Worm (Caenorhabditis elegans): ENCODE results near the gene athp-2.

The athp-2 gene

DNA sequence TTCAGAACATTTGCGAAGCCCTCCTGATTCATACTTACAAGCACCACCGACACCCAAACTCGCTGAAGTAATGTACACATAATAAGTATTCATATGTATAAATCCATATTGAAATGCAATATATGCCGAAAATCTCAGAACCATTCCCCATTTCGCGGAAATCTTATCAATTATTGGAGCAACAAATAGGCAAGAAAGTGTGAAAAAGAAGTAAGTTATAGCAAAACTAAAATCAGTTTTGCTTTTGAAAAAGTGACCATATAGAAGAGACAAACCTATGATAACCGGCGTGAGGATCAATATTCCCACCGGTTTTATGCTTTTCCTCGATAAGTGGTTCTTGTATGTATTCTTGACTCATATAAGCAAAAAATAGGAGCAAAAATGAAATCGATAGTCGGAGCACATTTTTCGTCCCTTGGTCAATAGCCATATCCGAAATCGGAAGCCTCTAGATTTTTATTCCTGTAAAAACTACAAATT, 20.4 kb upstream of the athp-2 start, which contains the start of gene Y52E8A.6:
Gene Y52E8A.6 (minus strand): TSS at position 433 of the 483 bp plus-strand sequence.
- TF ChIP-seq tbx-8 (GFP tag; optimal IDR thresholded peaks at IDR 0.05), result no peak
- TF ChIP-seq ceh-39 (tag; optimal IDR thresholded peaks at IDR 0.05), result no peak
- TF ChIP-seq lsy-2 (tag; optimal IDR thresholded peaks at IDR 0.05), result no peak
- no peak for TF ChIP-seq cnd-1 (tag; optimal IDR thresholded peaks at IDR 0.05)
- no peak for TF ChIP-seq pha-4 (tag; optimal IDR thresholded peaks at IDR 0.05)
- no peak for TF ChIP-seq snpc-4 (tag; optimal IDR thresholded peaks at IDR 0.05)
- no peak for TF ChIP-seq unc-62 (GFP tag; optimal IDR thresholded peaks at IDR 0.05)
- TF ChIP-seq M03D4.4 (tag; optimal IDR thresholded peaks at IDR 0.05), result no peak
- no peak for TF ChIP-seq ztf-11 (tag; optimal IDR thresholded peaks at IDR 0.05)
- no peak for TF ChIP-seq nhr-2 (tag; optimal IDR thresholded peaks at IDR 0.05)
- no peak for TF ChIP-seq nhr-76 (tag; optimal IDR thresholded peaks at IDR 0.05)
- no peak for TF ChIP-seq unc-39 (tag; optimal IDR thresholded peaks at IDR 0.05)
- TF ChIP-seq flh-1 (GFP tag; optimal IDR thresholded peaks at IDR 0.05), result no peak
- no peak for TF ChIP-seq hlh-1 (tag; optimal IDR thresholded peaks at IDR 0.05)
- no peak for TF ChIP-seq elt-3 (tag; optimal IDR thresholded peaks at IDR 0.05)
- TF ChIP-seq bed-3 (GFP tag; optimal IDR thresholded peaks at IDR 0.05), result no peak
- TF ChIP-seq sem-2 (GFP tag; optimal IDR thresholded peaks at IDR 0.05), result no peak
- TF ChIP-seq drap-1 (GFP tag; optimal IDR thresholded peaks at IDR 0.05), result no peak
- TF ChIP-seq mep-1 (tag; optimal IDR thresholded peaks at IDR 0.05), result no peak

DNA sequence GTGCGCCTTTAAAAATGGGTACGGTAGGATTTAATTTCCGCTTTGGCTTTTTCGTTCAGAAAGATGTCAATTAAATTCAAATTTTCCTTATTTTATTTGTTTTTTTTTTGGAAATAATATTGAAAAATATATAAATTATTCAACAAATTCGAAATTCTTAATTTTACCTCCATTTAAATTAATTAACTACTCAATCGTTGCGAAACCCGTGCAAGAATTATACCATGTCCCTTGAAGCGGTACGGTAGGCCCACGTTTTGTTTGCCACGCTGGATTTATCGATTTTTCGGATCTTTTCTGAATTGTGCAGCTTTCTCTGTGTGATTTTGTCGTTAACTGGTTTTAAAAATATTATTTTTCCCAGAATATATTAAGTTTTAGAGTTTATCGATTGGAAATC, 19.5 kb upstream of the athp-2 start, which contains the start of gene Y52E8A.2:
Gene Y52E8A.2 (plus strand): TSS at position 382 of the 400 bp plus-strand sequence.
- no peak for TF ChIP-seq unc-39 (tag; optimal IDR thresholded peaks at IDR 0.05)
- TF ChIP-seq ceh-83 (GFP tag; optimal IDR thresholded peaks at IDR 0.05), result no peak
- no peak for TF ChIP-seq mab-5 (tag; optimal IDR thresholded peaks at IDR 0.05)
- TF ChIP-seq lin-13 (tag; optimal IDR thresholded peaks at IDR 0.05), result no peak
- TF ChIP-seq elt-3 (tag; optimal IDR thresholded peaks at IDR 0.05), result no peak
- TF ChIP-seq nhr-12 (tag; optimal IDR thresholded peaks at IDR 0.05), result no peak

DNA sequence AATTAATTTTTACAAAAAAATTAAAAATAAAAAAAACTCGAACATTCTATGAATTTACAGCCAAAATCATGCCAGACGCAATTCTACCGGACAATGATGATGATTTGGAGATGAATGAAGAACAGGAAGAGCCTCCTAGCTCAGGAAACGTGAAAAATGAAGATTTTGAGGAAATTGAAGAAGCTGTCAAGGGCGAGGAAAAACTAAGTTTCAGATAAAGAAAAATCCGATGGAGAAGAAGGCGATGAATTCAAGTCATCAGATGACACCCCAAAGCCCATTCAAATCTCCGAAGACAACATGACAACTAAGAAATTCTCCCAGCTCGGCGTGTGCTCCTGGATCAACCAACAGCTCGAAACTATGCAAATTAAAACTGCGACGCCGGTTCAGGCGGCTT, 18.2 kb upstream of the athp-2 start, which contains the start of gene Y52E8A.1:
Gene Y52E8A.1 (plus strand): TSS at position 301 of the 400 bp plus-strand sequence.
- TF ChIP-seq ham-2 (GFP tag; optimal IDR thresholded peaks at IDR 0.05), result no peak

DNA sequence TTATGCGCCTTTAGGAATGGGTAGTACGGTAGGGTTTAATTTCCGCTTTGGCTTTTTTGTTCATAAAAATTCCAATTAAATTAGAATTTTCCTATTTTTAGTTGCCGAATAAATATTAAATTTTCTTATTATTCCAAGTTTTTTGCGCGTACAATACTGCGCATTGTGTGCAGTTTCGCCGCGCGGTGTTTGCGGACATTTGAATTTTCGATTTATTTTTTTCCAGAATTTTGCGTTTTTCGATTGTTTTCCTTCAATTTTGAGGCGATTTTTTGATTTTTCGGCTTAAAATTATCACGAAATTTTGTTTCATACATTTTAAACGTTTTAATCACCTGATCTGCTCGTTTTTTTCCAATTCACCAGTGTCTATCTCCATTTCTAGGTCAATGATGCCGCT, 17.1 kb upstream of the athp-2 start, which contains the start of gene H20J04.6:
Gene H20J04.6 (plus strand): TSS at position 386 of the 400 bp plus-strand sequence.
- TF ChIP-seq bed-3 (GFP tag; optimal IDR thresholded peaks at IDR 0.05), result no peak
- no peak for TF ChIP-seq nhr-237 (tag; optimal IDR thresholded peaks at IDR 0.05)
- TF ChIP-seq lin-13 (tag; optimal IDR thresholded peaks at IDR 0.05), result no peak
- TF ChIP-seq ham-2 (GFP tag; optimal IDR thresholded peaks at IDR 0.05), result no peak
- peak; percentile 18 for TF ChIP-seq ces-1 (GFP tag; optimal IDR thresholded peaks at IDR 0.05)
- TF ChIP-seq lin-32 (GFP tag; optimal IDR thresholded peaks at IDR 0.05), result no peak
- no peak for TF ChIP-seq snpc-4 (tag; optimal IDR thresholded peaks at IDR 0.05)
- peak; percentile 13 for TF ChIP-seq ceh-83 (GFP tag; optimal IDR thresholded peaks at IDR 0.05)
- peak; percentile 39 for TF ChIP-seq lsy-2 (tag; optimal IDR thresholded peaks at IDR 0.05)
- TF ChIP-seq zip-8 (tag; optimal IDR thresholded peaks at IDR 0.05), result no peak
- TF ChIP-seq unc-120 (tag; optimal IDR thresholded peaks at IDR 0.05; ENCODE audit: poor library complexity, severe bottlenecking), result no peak
- TF ChIP-seq mep-1 (tag; optimal IDR thresholded peaks at IDR 0.05), result peak; percentile 29
- no peak for TF ChIP-seq blmp-1 (tag; optimal IDR thresholded peaks at IDR 0.05)
- TF ChIP-seq sptf-1 (tag; optimal IDR thresholded peaks at IDR 0.05), result no peak
- TF ChIP-seq nhr-76 (tag; optimal IDR thresholded peaks at IDR 0.05), result no peak

DNA sequence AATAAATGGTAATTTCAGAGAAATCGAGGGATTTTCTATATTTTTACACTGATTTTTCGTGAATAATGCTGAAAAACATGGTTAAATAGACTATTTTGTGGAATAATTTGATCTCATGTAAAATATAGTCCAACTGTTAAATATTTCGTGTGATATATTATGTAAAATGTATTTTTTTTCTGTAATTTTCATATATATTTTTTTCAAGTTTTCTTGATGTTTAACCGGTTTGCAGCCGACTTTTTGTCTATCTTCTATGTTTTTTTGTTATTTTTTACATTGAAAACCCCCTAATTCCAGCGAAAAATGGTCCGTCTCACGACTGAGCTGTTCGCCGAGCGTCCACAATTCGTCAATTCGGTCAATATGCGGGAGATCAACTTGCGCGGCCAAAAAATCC, 15.9 kb upstream of the athp-2 start, which contains the start of gene mog-2:
Gene mog-2 (plus strand): TSS at position 301 of the 400 bp plus-strand sequence.
- no peak for TF ChIP-seq ceh-39 (tag; optimal IDR thresholded peaks at IDR 0.05)
- TF ChIP-seq mab-5 (tag; optimal IDR thresholded peaks at IDR 0.05), result no peak
- TF ChIP-seq sem-2 (GFP tag; optimal IDR thresholded peaks at IDR 0.05), result no peak
- no peak for TF ChIP-seq elt-1 (tag; optimal IDR thresholded peaks at IDR 0.05; ENCODE audit: borderline replicate concordance, insufficient read depth)
- no peak for TF ChIP-seq ztf-11 (tag; optimal IDR thresholded peaks at IDR 0.05)
- no peak for TF ChIP-seq unc-120 (tag; optimal IDR thresholded peaks at IDR 0.05; ENCODE audit: poor library complexity, severe bottlenecking)
- TF ChIP-seq nhr-2 (tag; optimal IDR thresholded peaks at IDR 0.05), result no peak
- no peak for TF ChIP-seq hlh-1 (tag; optimal IDR thresholded peaks at IDR 0.05)
- TF ChIP-seq blmp-1 (tag; optimal IDR thresholded peaks at IDR 0.05), result no peak
- no peak for TF ChIP-seq nhr-28 (tag; optimal IDR thresholded peaks at IDR 0.05)
